Comparison of ENCODE assay signal across 1 fruit fly cellular context in the genomic region with DNA sequence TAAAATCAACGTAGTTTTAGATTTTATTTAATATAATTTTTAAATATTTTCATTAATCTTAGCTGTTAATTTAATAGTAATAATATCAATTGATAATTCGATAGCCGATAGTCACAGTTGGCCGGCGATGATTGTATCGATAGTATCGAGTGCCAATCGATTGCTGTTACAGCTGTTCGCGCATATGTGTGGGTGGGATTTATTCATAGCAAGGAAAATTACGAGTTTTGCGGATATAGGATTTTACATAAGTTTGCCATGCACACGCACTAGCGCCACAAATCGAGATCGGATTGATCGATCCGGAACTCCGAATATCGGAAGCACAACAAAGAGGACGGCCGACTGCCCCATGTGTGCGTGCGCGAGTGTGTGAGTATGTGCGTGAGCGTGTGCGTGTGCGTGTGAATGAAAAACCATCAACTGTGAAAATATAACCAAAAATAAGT.
A peak's percentile ranks its signal among the peaks of the same experiment; 100 is the strongest.
TF ChIP-seq lines count a peak whose summit lies in the region.

A gene (plus strand): TSS at position 163 of the 449 bp plus-strand sequence.

TF ChIP-seq in whole organism, embryonic, 481 proteins besides CTCF, POLR2A, EP300 and RAD21 (continued from another document):
- TF ChIP-seq CG12659 (GFP tag; optimal IDR thresholded peaks at IDR 0.05; lab: Kevin White, UChicago), result peak; percentile 33
- no peak for TF ChIP-seq peb (GFP tag; IDR thresholded peaks at IDR 0.05; lab: Robert Waterston, UW)
- TF ChIP-seq stc (GFP tag; IDR thresholded peaks at IDR 0.05; lab: Robert Waterston, UW), result no peak
- peak; percentile 95 for TF ChIP-seq CG14860 (GFP tag; IDR thresholded peaks at IDR 0.05; lab: Robert Waterston, UW; ENCODE audit: partially characterized antibody)
- TF ChIP-seq CG7271 (tag; optimal IDR thresholded peaks at IDR 0.05; lab: Kevin White, UChicago), result no peak
- TF ChIP-seq CG11504 (tag; optimal IDR thresholded peaks at IDR 0.05; lab: Kevin White, UChicago), result no peak
- TF ChIP-seq CG15269 (tag; optimal IDR thresholded peaks at IDR 0.05; lab: Kevin White, UChicago), result no peak
- TF ChIP-seq seq (GFP tag; IDR thresholded peaks at IDR 0.05; lab: Robert Waterston, UW), result no peak
- no peak for TF ChIP-seq lbe (GFP tag; optimal IDR thresholded peaks at IDR 0.05; lab: Kevin White, UChicago)
- no peak for TF ChIP-seq al (GFP tag; IDR thresholded peaks at IDR 0.05; lab: Robert Waterston, UW)
- TF ChIP-seq Fer1 (GFP tag; optimal IDR thresholded peaks at IDR 0.05; lab: Kevin White, UChicago), result peak; percentile 26
- no peak for TF ChIP-seq CG4820 (GFP tag; optimal IDR thresholded peaks at IDR 0.05; lab: Kevin White, UChicago)
- TF ChIP-seq CG15601 (tag; optimal IDR thresholded peaks at IDR 0.05; lab: Kevin White, UChicago), result no peak
- TF ChIP-seq CG34224 (GFP tag; IDR thresholded peaks at IDR 0.05; lab: Robert Waterston, UW; ENCODE audit: partially characterized antibody), result peak; percentile 96
- TF ChIP-seq CG2678 (tag; optimal IDR thresholded peaks at IDR 0.05; lab: Kevin White, UChicago), result peak; percentile 18
- no peak for TF ChIP-seq lola (GFP tag; optimal IDR thresholded peaks at IDR 0.05; lab: Kevin White, UChicago)
- no peak for TF ChIP-seq dm (GFP tag; optimal IDR thresholded peaks at IDR 0.05; lab: Kevin White, UChicago)
- TF ChIP-seq CG9437 (GFP tag; optimal IDR thresholded peaks at IDR 0.05; lab: Kevin White, UChicago), result peak; percentile 17
- TF ChIP-seq CG13624 (GFP tag; optimal IDR thresholded peaks at IDR 0.05; lab: Kevin White, UChicago), result no peak
- TF ChIP-seq nerfin-1 (tag; optimal IDR thresholded peaks at IDR 0.05; lab: Kevin White, UChicago), result peak; percentile 25
- TF ChIP-seq Nf-YC (tag; optimal IDR thresholded peaks at IDR 0.05; lab: Kevin White, UChicago), result peak; percentile 44
- TF ChIP-seq CG8478 (optimal IDR thresholded peaks at IDR 0.05; lab: Kevin White, UChicago), result peak; percentile 87
- no peak for TF ChIP-seq CG32532 (GFP tag; IDR thresholded peaks at IDR 0.05; lab: Robert Waterston, UW)
- peak in 1 of 2 experiments; percentile 51 for TF ChIP-seq Pdp1 (GFP tag; optimal IDR thresholded peaks at IDR 0.05; lab: Kevin White, UChicago)
- TF ChIP-seq CG3995 (GFP tag; optimal IDR thresholded peaks at IDR 0.05; lab: Kevin White, UChicago), result peak; percentile 84
- no peak for TF ChIP-seq Fer2 (tag; optimal IDR thresholded peaks at IDR 0.05; lab: Kevin White, UChicago)
- no peak for TF ChIP-seq Trl (optimal IDR thresholded peaks at IDR 0.05; lab: Kevin White, UChicago)
- no peak for TF ChIP-seq Trl (GFP tag; optimal IDR thresholded peaks at IDR 0.05; lab: Kevin White, UChicago)
- no peak for TF ChIP-seq CG17912 (GFP tag; optimal IDR thresholded peaks at IDR 0.05; lab: Kevin White, UChicago)
- TF ChIP-seq Ada2b (GFP tag; IDR thresholded peaks at IDR 0.05; lab: Robert Waterston, UW), result no peak
- TF ChIP-seq CG7987 (GFP tag; optimal IDR thresholded peaks at IDR 0.05; lab: Kevin White, UChicago), result no peak
- peak; percentile 96 for TF ChIP-seq vnd (GFP tag; IDR thresholded peaks at IDR 0.05; lab: Robert Waterston, UW; ENCODE audit: partially characterized antibody)
- TF ChIP-seq CG2712 (tag; optimal IDR thresholded peaks at IDR 0.05; lab: Kevin White, UChicago), result peak; percentile 44
- TF ChIP-seq HmgZ (tag; optimal IDR thresholded peaks at IDR 0.05; lab: Kevin White, UChicago), result peak; percentile 42
- peak; percentile 12 for TF ChIP-seq CG13424 (tag; optimal IDR thresholded peaks at IDR 0.05; lab: Kevin White, UChicago)
- TF ChIP-seq CG2120 (GFP tag; optimal IDR thresholded peaks at IDR 0.05; lab: Kevin White, UChicago), result peak; percentile 21
- TF ChIP-seq HLHmδ (GFP tag; optimal IDR thresholded peaks at IDR 0.05; lab: Kevin White, UChicago), result no peak
- peak in 1 of 2 experiments; percentile 17 for TF ChIP-seq Hr51 (GFP tag; optimal IDR thresholded peaks at IDR 0.05; lab: Kevin White, UChicago)
- TF ChIP-seq hth (optimal IDR thresholded peaks at IDR 0.05; lab: Kevin White, UChicago), result no peak
- no peak for TF ChIP-seq gem (tag; optimal IDR thresholded peaks at IDR 0.05; lab: Kevin White, UChicago)
- no peak for TF ChIP-seq chm (GFP tag; IDR thresholded peaks at IDR 0.05; lab: Robert Waterston, UW)
- peak; percentile 97 for TF ChIP-seq bbx (GFP tag; IDR thresholded peaks at IDR 0.05; lab: Robert Waterston, UW; ENCODE audit: partially characterized antibody)
- TF ChIP-seq eve (GFP tag; optimal IDR thresholded peaks at IDR 0.05; lab: Kevin White, UChicago), result no peak
- TF ChIP-seq usp (GFP tag; optimal IDR thresholded peaks at IDR 0.05; lab: Kevin White, UChicago), result no peak
- no peak for TF ChIP-seq kay (GFP tag; optimal IDR thresholded peaks at IDR 0.05; lab: Kevin White, UChicago)
- TF ChIP-seq rib (GFP tag; IDR thresholded peaks at IDR 0.05; lab: Robert Waterston, UW), result no peak
- peak; percentile 8 for TF ChIP-seq CG9797 (GFP tag; optimal IDR thresholded peaks at IDR 0.05; lab: Kevin White, UChicago)
- TF ChIP-seq Neu2 (GFP tag; optimal IDR thresholded peaks at IDR 0.05; lab: Kevin White, UChicago; ENCODE audit: borderline replicate concordance), result no peak
- no peak for TF ChIP-seq CG15011 (GFP tag; optimal IDR thresholded peaks at IDR 0.05; lab: Kevin White, UChicago)
- TF ChIP-seq CG8281 (tag; optimal IDR thresholded peaks at IDR 0.05; lab: Kevin White, UChicago), result no peak
- no peak for TF ChIP-seq insv (GFP tag; optimal IDR thresholded peaks at IDR 0.05; lab: Kevin White, UChicago)
- no peak for TF ChIP-seq wdn (GFP tag; IDR thresholded peaks at IDR 0.05; lab: Robert Waterston, UW)
- peak; percentile 66 for TF ChIP-seq CG2116 (GFP tag; optimal IDR thresholded peaks at IDR 0.05; lab: Kevin White, UChicago)
- TF ChIP-seq luna (GFP tag; optimal IDR thresholded peaks at IDR 0.05; lab: Kevin White, UChicago), result no peak
- no peak for TF ChIP-seq sens (GFP tag; lab: Kevin White, UChicago)
- TF ChIP-seq Poxn (GFP tag; IDR thresholded peaks at IDR 0.05; lab: Robert Waterston, UW), result no peak
- no peak for TF ChIP-seq Drgx (GFP tag; IDR thresholded peaks at IDR 0.05; lab: Robert Waterston, UW)
- TF ChIP-seq row (GFP tag; IDR thresholded peaks at IDR 0.05; lab: Robert Waterston, UW), result peak; percentile 52; the same call in 2 of the 3 replicates
- TF ChIP-seq ro (GFP tag; IDR thresholded peaks at IDR 0.05; lab: Robert Waterston, UW), result no peak
- TF ChIP-seq CG7786 (GFP tag; optimal IDR thresholded peaks at IDR 0.05; lab: Kevin White, UChicago), result no peak
- TF ChIP-seq Elba2 (GFP tag; optimal IDR thresholded peaks at IDR 0.05; lab: Kevin White, UChicago), result no peak
- TF ChIP-seq CG8290 (GFP tag; optimal IDR thresholded peaks at IDR 0.05; lab: Kevin White, UChicago), result peak; percentile 1
- peak in 1 of 2 experiments; percentile 36 for TF ChIP-seq CG8290 (tag; optimal IDR thresholded peaks at IDR 0.05; lab: Kevin White, UChicago)
- no peak for TF ChIP-seq CG15073 (GFP tag; optimal IDR thresholded peaks at IDR 0.05; lab: Kevin White, UChicago)
- peak; percentile 42 for TF ChIP-seq Dp (GFP tag; optimal IDR thresholded peaks at IDR 0.05; lab: Kevin White, UChicago)
- no peak for TF ChIP-seq CG6813 (GFP tag; optimal IDR thresholded peaks at IDR 0.05; lab: Kevin White, UChicago)
- no peak for TF ChIP-seq CG5180 (GFP tag; optimal IDR thresholded peaks at IDR 0.05; lab: Kevin White, UChicago)
- TF ChIP-seq CG17802 (tag; optimal IDR thresholded peaks at IDR 0.05; lab: Kevin White, UChicago), result no peak
- peak; percentile 51; the same call in 2 of the 3 replicates for TF ChIP-seq CG17361 (GFP tag; IDR thresholded peaks at IDR 0.05; lab: Robert Waterston, UW)
- 0 out of 3 replicates have a peak, but pooled peaks have one; percentile 15 for TF ChIP-seq CG34422 (GFP tag; IDR thresholded peaks at IDR 0.05; lab: Robert Waterston, UW)
- no peak for TF ChIP-seq Sox102F (GFP tag; optimal IDR thresholded peaks at IDR 0.05; lab: Kevin White, UChicago)
- TF ChIP-seq tin (GFP tag; optimal IDR thresholded peaks at IDR 0.05; lab: Kevin White, UChicago), result no peak
- peak; percentile 94 for TF ChIP-seq nerfin-2 (GFP tag; IDR thresholded peaks at IDR 0.05; lab: Robert Waterston, UW; ENCODE audit: partially characterized antibody)
- TF ChIP-seq CG32767 (GFP tag; IDR thresholded peaks at IDR 0.05; lab: Robert Waterston, UW), result no peak
- no peak for TF ChIP-seq repo (GFP tag; optimal IDR thresholded peaks at IDR 0.05; lab: Kevin White, UChicago)
- peak; percentile 97 for TF ChIP-seq CG6791 (GFP tag; IDR thresholded peaks at IDR 0.05; lab: Robert Waterston, UW; ENCODE audit: partially characterized antibody)
- TF ChIP-seq pita (GFP tag; optimal IDR thresholded peaks at IDR 0.05; lab: Kevin White, UChicago), result no peak
- no peak for TF ChIP-seq ATbp (GFP tag; optimal IDR thresholded peaks at IDR 0.05; lab: Kevin White, UChicago)
- TF ChIP-seq TFAM (GFP tag; optimal IDR thresholded peaks at IDR 0.05; lab: Kevin White, UChicago), result no peak
- peak; percentile 75 for TF ChIP-seq CG15514 (GFP tag; optimal IDR thresholded peaks at IDR 0.05; lab: Kevin White, UChicago)
- TF ChIP-seq lmd (GFP tag; IDR thresholded peaks at IDR 0.05; lab: Robert Waterston, UW), result no peak
- no peak for TF ChIP-seq abd-A (tag; optimal IDR thresholded peaks at IDR 0.05; lab: Kevin White, UChicago)
- TF ChIP-seq gro (GFP tag; optimal IDR thresholded peaks at IDR 0.05; lab: Kevin White, UChicago), result no peak
- no peak for TF ChIP-seq CG17385 (GFP tag; optimal IDR thresholded peaks at IDR 0.05; lab: Kevin White, UChicago)
- no peak for TF ChIP-seq CG18011 (GFP tag; optimal IDR thresholded peaks at IDR 0.05; lab: Kevin White, UChicago)
- TF ChIP-seq HLH4C (GFP tag; IDR thresholded peaks at IDR 0.05; lab: Robert Waterston, UW; ENCODE audit: partially characterized antibody), result peak; percentile 97
- TF ChIP-seq zf30C (GFP tag; optimal IDR thresholded peaks at IDR 0.05; lab: Kevin White, UChicago), result no peak
- TF ChIP-seq sisA (GFP tag; IDR thresholded peaks at IDR 0.05; lab: Robert Waterston, UW), result no peak
- no peak for TF ChIP-seq danr (GFP tag; IDR thresholded peaks at IDR 0.05; lab: Robert Waterston, UW)
- TF ChIP-seq CG31365 (tag; optimal IDR thresholded peaks at IDR 0.05; lab: Kevin White, UChicago), result no peak
- TF ChIP-seq CG9817 (tag; optimal IDR thresholded peaks at IDR 0.05; lab: Kevin White, UChicago), result no peak
- no peak for TF ChIP-seq CG18764 (GFP tag; optimal IDR thresholded peaks at IDR 0.05; lab: Kevin White, UChicago)
- no peak for TF ChIP-seq Adf1 (GFP tag; IDR thresholded peaks at IDR 0.05; lab: Robert Waterston, UW)
- TF ChIP-seq MTF-1 (GFP tag; optimal IDR thresholded peaks at IDR 0.05; lab: Kevin White, UChicago; ENCODE audit: borderline replicate concordance), result no peak
- TF ChIP-seq tll (GFP tag; optimal IDR thresholded peaks at IDR 0.05; lab: Kevin White, UChicago), result no peak
- TF ChIP-seq CG14710 (tag; optimal IDR thresholded peaks at IDR 0.05; lab: Kevin White, UChicago), result peak; percentile 40
- TF ChIP-seq crp (GFP tag; optimal IDR thresholded peaks at IDR 0.05; lab: Kevin White, UChicago), result peak; percentile 29 to 91
- peak; percentile 93 for TF ChIP-seq Dref (GFP tag; IDR thresholded peaks at IDR 0.05; lab: Robert Waterston, UW)
- no peak for TF ChIP-seq CG30431 (GFP tag; optimal IDR thresholded peaks at IDR 0.05; lab: Kevin White, UChicago)
